Fruit fly (Drosophila melanogaster) S2 (cell line): Measurements from ENCODE around the gene CBP.

Experiments
- CG8478 ChIP-seq: fragments of >200 bp; optimal IDR thresholded peaks from 2 replicates; lab custom pipeline; 2018
- CTCF ChIP-seq, 2 experiments: fragments of >200 bp; optimal IDR thresholded peaks; 2 replicates each; lab custom pipeline; 2018

dm6 chrX:7342998-7343397 is 5.8 kb downstream of the CBP start:
- TF ChIP-seq CG8478 (lab: Kevin White, UChicago) (no peak), CTCF (optimal IDR thresholded peaks at IDR 0.05; lab: Kevin White, UChicago) (no peak)
